Fruit fly (Drosophila melanogaster): Measurements from ENCODE around the gene CG9839.

CG9839 gene

dm6 chr3R:8806104-8806503 is 502 bp upstream of the CG9839 start, which contains the start of gene hng2:
hng2 (plus strand) TSS chr3R:8806322.
- TF ChIP-seq noc (tag; optimal IDR thresholded peaks at IDR 0.05): no peak

dm6 chr3R:8801126-8801762 is 4.4 kb downstream of the CG9839 start, which contains the start of the genes Pif1A, Pif1B and CCT7:
Pif1A (minus strand) TSS chr3R:8801176.
Pif1B (minus strand) TSS chr3R:8801176.
CCT7 (plus strand) TSS chr3R:8801564.
- peak; percentile 9 for TF ChIP-seq noc (tag; optimal IDR thresholded peaks at IDR 0.05)

- TF ChIP-seq noc (tag; optimal IDR thresholded peaks at IDR 0.05): no peak
These were observed 5.7 kb downstream of the CG9839 start for dm6 chr3R:8799866-8800265.

dm6 chr3R:8798332-8798731 is 7.3 kb downstream of the CG9839 start:
- TF ChIP-seq noc (tag; optimal IDR thresholded peaks at IDR 0.05): no peak

- TF ChIP-seq noc (tag; optimal IDR thresholded peaks at IDR 0.05): no peak
These were observed 11.2 kb downstream of the CG9839 start, which contains the start of gene Ir85a for dm6 chr3R:8794384-8794783. Ir85a (plus strand) TSS chr3R:8794684.

- TF ChIP-seq noc (tag; optimal IDR thresholded peaks at IDR 0.05): no peak
These were observed 11.9 kb downstream of the CG9839 start for dm6 chr3R:8793726-8794125.

- no peak for TF ChIP-seq noc (tag; optimal IDR thresholded peaks at IDR 0.05)
These were observed 13.0 kb downstream of the CG9839 start for dm6 chr3R:8792463-8793175.

dm6 chr3R:8788722-8789400 is 16.7 kb downstream of the CG9839 start:
- TF ChIP-seq noc (tag; optimal IDR thresholded peaks at IDR 0.05): no peak

dm6 chr3R:8787538-8788282 is 17.9 kb downstream of the CG9839 start:
- no peak for TF ChIP-seq noc (tag; optimal IDR thresholded peaks at IDR 0.05)

- TF ChIP-seq noc (tag; optimal IDR thresholded peaks at IDR 0.05): no peak
These were observed 20.2 kb downstream of the CG9839 start for dm6 chr3R:8785451-8785850.

dm6 chr3R:8784788-8785187 is 20.8 kb downstream of the CG9839 start:
- no peak for TF ChIP-seq noc (tag; optimal IDR thresholded peaks at IDR 0.05)

- TF ChIP-seq noc (tag; optimal IDR thresholded peaks at IDR 0.05): no peak
These were observed 24.9 kb downstream of the CG9839 start, which contains the start of gene CG33189 for dm6 chr3R:8780689-8781088. CG33189 (minus strand) TSS chr3R:8780789.

dm6 chr3R:8779823-8780222 is 25.8 kb downstream of the CG9839 start, which contains the start of gene CG33191:
CG33191 (minus strand) TSS chr3R:8779923.
- TF ChIP-seq noc (tag; optimal IDR thresholded peaks at IDR 0.05): no peak

dm6 chr3R:8773135-8773534 is 32.5 kb downstream of the CG9839 start, which contains the start of gene CG34301:
CG34301 (plus strand) TSS chr3R:8773435.
- no peak for TF ChIP-seq noc (tag; optimal IDR thresholded peaks at IDR 0.05)

dm6 chr3R:8772591-8772990 is 33.0 kb downstream of the CG9839 start, which contains the start of gene CG13318:
CG13318 (minus strand) TSS chr3R:8772691.
- no peak for TF ChIP-seq noc (tag; optimal IDR thresholded peaks at IDR 0.05)

- TF ChIP-seq noc (tag; optimal IDR thresholded peaks at IDR 0.05): no peak
These were observed 36.5 kb downstream of the CG9839 start, which contains the start of gene CG8236 for dm6 chr3R:8769094-8769493. CG8236 (plus strand) TSS chr3R:8769394.
